Worm (Caenorhabditis elegans) whole organism, L3 larva: ENCODE results near the gene gst-27.

Experiments
- R02D3.7 ChIP-seq: fragments of 150-350 bp; optimal IDR thresholded peaks from 2 replicates; lab custom pipeline; 2014; ENCODE audit warnings: missing biosample characterization, missing genetic modification characterization
- ZK546.5 ChIP-seq: sonication (generic microtip); optimal IDR thresholded peaks from 2 replicates; lab custom pipeline; 2017; ENCODE audit warnings: missing biosample characterization, missing genetic modification characterization
- aly-2 ChIP-seq: fragments of 150-350 bp; optimal IDR thresholded peaks from 2 replicates; lab custom pipeline; 2014; ENCODE audit warnings: missing biosample characterization, missing genetic modification characterization
- ceh-16 ChIP-seq: sonication (generic microtip); optimal IDR thresholded peaks from 2 replicates; lab custom pipeline; 2017; ENCODE audit warnings: missing biosample characterization, missing genetic modification characterization
- ceh-82 ChIP-seq: fragments of 150-350 bp; optimal IDR thresholded peaks from 2 replicates; lab custom pipeline; 2014; ENCODE audit warnings: missing biosample characterization, missing genetic modification characterization
- ceh-9 ChIP-seq: sonication (generic microtip); optimal IDR thresholded peaks from 2 replicates; lab custom pipeline; 2018; ENCODE audit warnings: missing biosample characterization, missing genetic modification characterization
- egl-27 ChIP-seq: sonication (generic microtip); optimal IDR thresholded peaks from 4 replicates; lab custom pipeline; 2017; ENCODE audit warnings: missing biosample characterization, missing genetic modification reagents, missing genetic modification characterization
- egl-5 ChIP-seq: fragments of 150-350 bp; optimal IDR thresholded peaks from 2 replicates; lab custom pipeline; 2017; ENCODE audit warnings: missing biosample characterization, missing genetic modification reagents, missing genetic modification characterization, inconsistent platforms
- eor-1 ChIP-seq, 2 experiments: fragments of 150-350 bp; optimal IDR thresholded peaks; 2 replicates each; lab custom pipeline; 2014 to 2018; ENCODE audit warnings: missing biosample characterization in 2 of 2, missing genetic modification characterization in 2 of 2
- fkh-10 ChIP-seq: sonication (generic microtip); optimal IDR thresholded peaks from 2 replicates; lab custom pipeline; 2017; ENCODE audit warnings: missing biosample characterization, missing genetic modification reagents, missing genetic modification characterization
- fos-1 ChIP-seq: fragments of 150-350 bp; optimal IDR thresholded peaks from 2 replicates; lab custom pipeline; 2014; ENCODE audit warnings: missing biosample characterization, missing genetic modification characterization
- hmg-11 ChIP-seq: sonication (generic microtip); optimal IDR thresholded peaks from 2 replicates; lab custom pipeline; 2016; ENCODE audit warnings: missing genetic modification characterization, missing compliant biosample characterization
- jun-1 ChIP-seq: fragments of 150-350 bp; optimal IDR thresholded peaks from 2 replicates; lab custom pipeline; 2014; ENCODE audit warnings: missing biosample characterization, missing genetic modification reagents, missing genetic modification characterization
- lin-15B ChIP-seq: fragments of 150-350 bp; optimal IDR thresholded peaks from 2 replicates; lab custom pipeline; 2014; ENCODE audit warnings: missing biosample characterization, missing genetic modification characterization
- lin-39 ChIP-seq: fragments of 150-350 bp; optimal IDR thresholded peaks from 2 replicates; lab custom pipeline; 2018; ENCODE audit warnings: missing biosample characterization, missing genetic modification reagents, missing genetic modification characterization
- lsy-12 ChIP-seq: sonication (generic microtip); optimal IDR thresholded peaks from 2 replicates; lab custom pipeline; 2016; ENCODE audit warnings: mild to moderate bottlenecking, missing genetic modification characterization, missing compliant biosample characterization
- mdl-1 ChIP-seq: fragments of 150-350 bp; optimal IDR thresholded peaks from 2 replicates; lab custom pipeline; 2014; ENCODE audit warnings: missing biosample characterization, missing genetic modification characterization
- mml-1 ChIP-seq: fragments of 150-350 bp; sonication (generic microtip); optimal IDR thresholded peaks from 3 replicates; lab custom pipeline; 2014; ENCODE audit warnings: missing biosample characterization, missing genetic modification characterization
- nfya-1 ChIP-seq: sonication (generic microtip); optimal IDR thresholded peaks from 2 replicates; lab custom pipeline; 2017; ENCODE audit warnings: missing genetic modification characterization, mild to moderate bottlenecking, missing compliant biosample characterization, antibody characterized with exemption, moderate library complexity; ENCODE audit not compliant: insufficient read depth
- nhr-11 ChIP-seq: fragments of 150-350 bp; optimal IDR thresholded peaks from 2 replicates; lab custom pipeline; 2014; ENCODE audit warnings: missing biosample characterization, missing genetic modification characterization
- nhr-12 ChIP-seq: fragments of 150-350 bp; optimal IDR thresholded peaks from 2 replicates; lab custom pipeline; 2014; ENCODE audit warnings: missing biosample characterization, missing genetic modification characterization
- nhr-23 ChIP-seq: fragments of 150-350 bp; optimal IDR thresholded peaks from 2 replicates; lab custom pipeline; 2014; ENCODE audit warnings: missing biosample characterization, missing genetic modification reagents, missing genetic modification characterization
- nhr-237 ChIP-seq: fragments of 150-350 bp; optimal IDR thresholded peaks from 2 replicates; lab custom pipeline; 2014; ENCODE audit warnings: missing biosample characterization, missing genetic modification characterization
- nhr-25 ChIP-seq: sonication (generic microtip); optimal IDR thresholded peaks from 2 replicates; lab custom pipeline; 2017; ENCODE audit warnings: missing biosample characterization, missing genetic modification characterization
- nhr-28 ChIP-seq: fragments of 150-350 bp; optimal IDR thresholded peaks from 2 replicates; lab custom pipeline; 2014; ENCODE audit warnings: missing biosample characterization, missing genetic modification characterization
- nhr-43 ChIP-seq: sonication (generic microtip); optimal IDR thresholded peaks from 2 replicates; lab custom pipeline; 2016; ENCODE audit warnings: mild to moderate bottlenecking, missing genetic modification characterization, missing compliant biosample characterization; ENCODE audit not compliant: poor library complexity, severe bottlenecking
- nhr-67 ChIP-seq: fragments of 150-350 bp; optimal IDR thresholded peaks from 2 replicates; lab custom pipeline; 2014; ENCODE audit warnings: missing biosample characterization, missing genetic modification characterization
- nhr-77 ChIP-seq: fragments of 150-350 bp; optimal IDR thresholded peaks from 2 replicates; lab custom pipeline; 2014; ENCODE audit warnings: missing biosample characterization, missing genetic modification characterization
- pha-4 ChIP-seq: fragments of 150-350 bp; optimal IDR thresholded peaks from 2 replicates; lab custom pipeline; 2014; ENCODE audit warnings: missing biosample characterization, missing genetic modification reagents, missing genetic modification characterization
- pqm-1 ChIP-seq: fragments of 150-350 bp; optimal IDR thresholded peaks from 2 replicates; lab custom pipeline; 2017; ENCODE audit warnings: missing biosample characterization, missing genetic modification characterization, inconsistent platforms
- skn-1 ChIP-seq: fragments of 150-350 bp; optimal IDR thresholded peaks from 2 replicates; lab custom pipeline; 2014; ENCODE audit warnings: missing biosample characterization, missing genetic modification characterization
- unc-39 ChIP-seq: sonication (generic microtip); optimal IDR thresholded peaks from 4 replicates; lab custom pipeline; 2017; ENCODE audit warnings: missing biosample characterization, missing genetic modification characterization
- ztf-11 ChIP-seq: fragments of 150-350 bp; optimal IDR thresholded peaks from 2 replicates; lab custom pipeline; 2014; ENCODE audit warnings: missing biosample characterization, missing genetic modification characterization
- ztf-4 ChIP-seq: fragments of 150-350 bp; optimal IDR thresholded peaks from 2 replicates; lab custom pipeline; 2014; ENCODE audit warnings: missing biosample characterization, missing genetic modification characterization

Gene gst-27

DNA sequence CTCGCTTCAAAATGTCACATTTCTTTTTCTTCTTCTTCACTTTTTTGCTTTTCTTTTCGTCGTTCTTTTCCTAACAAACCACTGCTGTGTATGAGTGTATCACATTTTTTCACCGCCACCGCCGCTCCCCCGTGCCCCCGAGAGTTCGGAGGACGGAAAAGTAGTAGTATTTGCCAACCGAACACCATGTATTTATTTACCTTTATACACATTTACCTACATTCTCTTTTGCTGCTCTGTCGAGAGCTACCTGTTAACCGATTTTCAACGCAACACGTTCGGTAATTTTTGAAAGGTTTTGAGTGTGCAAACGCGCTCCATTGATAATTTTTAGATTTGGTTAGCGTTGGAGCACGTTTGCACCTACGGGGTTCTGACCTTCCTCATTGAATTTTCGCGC is 40.7 kb upstream of the gst-27 start:
- TF ChIP-seq pha-4 (tag; lab: Kevin White, UChicago) (peak; percentile 69), nhr-28 (tag; lab: Kevin White, UChicago) (no peak)

ce11 chrII:15205346-15205745 is 39.8 kb upstream of the gst-27 start:
- TF ChIP-seq ceh-9 (tag; lab: Kevin White, UChicago) (no peak), eor-1 (tag; optimal IDR thresholded peaks at IDR 0.05; lab: Kevin White, UChicago) (no peak), lin-15B (tag; lab: Kevin White, UChicago) (no peak), nhr-25 (tag; lab: Kevin White, UChicago) (peak; percentile 77), nhr-23 (peak; percentile 65), egl-27 (tag; lab: Kevin White, UChicago) (peak; percentile 25), nfya-1 (tag; lab: Kevin White, UChicago) (peak; percentile 30), nhr-67 (tag; lab: Kevin White, UChicago) (no peak), nhr-43 (tag; lab: Kevin White, UChicago) (peak; percentile 38), ceh-16 (tag; lab: Kevin White, UChicago) (no peak), ztf-11 (tag; lab: Kevin White, UChicago) (no peak), nhr-77 (tag; lab: Kevin White, UChicago) (no peak), nhr-11 (no peak), lin-39 (tag; lab: Kevin White, UChicago) (peak; percentile 15), egl-5 (tag; lab: Kevin White, UChicago) (no peak), ceh-82 (tag; lab: Kevin White, UChicago) (no peak), pha-4 (tag; lab: Kevin White, UChicago) (peak; percentile 12), jun-1 (tag; lab: Kevin White, UChicago) (peak; percentile 18), R02D3.7 (tag; lab: Kevin White, UChicago) (no peak), lsy-12 (tag; lab: Kevin White, UChicago) (no peak), mml-1 (tag; lab: Kevin White, UChicago) (peak; percentile 8), ztf-4 (tag; lab: Kevin White, UChicago) (peak; percentile 42), fos-1 (tag; lab: Kevin White, UChicago) (no peak), aly-2 (tag; lab: Kevin White, UChicago) (no peak), mdl-1 (tag; lab: Kevin White, UChicago) (peak; percentile 27), nhr-12 (no peak)
- TF ChIP-seq, all 47 proteins: peak for 11

- TF ChIP-seq ztf-11 (tag; lab: Kevin White, UChicago) = no peak
- no peak for TF ChIP-seq pha-4 (tag; lab: Kevin White, UChicago)
- no peak for TF ChIP-seq nhr-23
- no peak for TF ChIP-seq nhr-77 (tag; lab: Kevin White, UChicago)
- no peak for TF ChIP-seq nhr-237 (tag; lab: Kevin White, UChicago)
- no peak for TF ChIP-seq lin-15B (tag; lab: Kevin White, UChicago)
- TF ChIP-seq nhr-43 (tag; lab: Kevin White, UChicago) = no peak
- no peak for TF ChIP-seq unc-39 (tag; lab: Kevin White, UChicago)
- TF ChIP-seq egl-5 (tag; lab: Kevin White, UChicago) = no peak
- TF ChIP-seq nhr-67 (tag; lab: Kevin White, UChicago) = no peak
- no peak for TF ChIP-seq fkh-10 (GFP tag; lab: Kevin White, UChicago)
- TF ChIP-seq ZK546.5 (tag; lab: Kevin White, UChicago) = no peak
- no peak for TF ChIP-seq jun-1 (tag; lab: Kevin White, UChicago)
- no peak for TF ChIP-seq skn-1 (tag; lab: Kevin White, UChicago)
- TF ChIP-seq ceh-82 (tag; lab: Kevin White, UChicago) = no peak
- TF ChIP-seq hmg-11 (tag; lab: Kevin White, UChicago) = no peak
- no peak for TF ChIP-seq pqm-1 (tag; lab: Kevin White, UChicago)
Measured at ce11 chrII:15204069-15204850, 38.7 kb upstream of the gst-27 start.
